Worm (Caenorhabditis elegans) whole organism, L4/young adult: ENCODE data around the gene srlf-22.
"Not testable (repeated sequence)": the region's sequence is repeated elsewhere in the genome, so short reads cannot be mapped to it uniquely, and the experiment has no call there.

Experiments
- W03F9.2 ChIP-seq: fragments of 150-350 bp; optimal IDR thresholded peaks from 2 replicates; lab custom pipeline; 2014; ENCODE audit warnings: missing biosample characterization, missing genetic modification characterization
- him-1 ChIP-seq: sonication (generic microtip); optimal IDR thresholded peaks from 2 replicates; lab custom pipeline; 2016; ENCODE audit warnings: missing genotype, missing genetic modification reagents, missing genetic modification characterization, missing compliant biosample characterization

- TF ChIP-seq W03F9.2, him-1 (tag; lab: Kevin White, UChicago): not testable (repeated sequence)
Measured at ce11 chrV:843118-843517, 47.8 kb upstream of the srlf-22 start, which contains the start of gene K09C6.8.
